Fruit fly (Drosophila melanogaster): ENCODE measurements around the gene CG10584.

dm6 chr3L:21041952-21042933 lies 11.1 kb upstream of the CG10584 start:
- no peak for TF ChIP-seq ttk (optimal IDR thresholded peaks at IDR 0.05)
- TF ChIP-seq h (optimal IDR thresholded peaks at IDR 0.05): no peak
- no peak for TF ChIP-seq psq (optimal IDR thresholded peaks at IDR 0.05)
- TF ChIP-seq Myc (optimal IDR thresholded peaks at IDR 0.05): no peak
